Fruit fly (Drosophila melanogaster): Measurements from ENCODE around the gene Yp3.

Yp3 gene

dm6 chrX:13805554-13805953 lies 46.2 kb downstream of the Yp3 start (continued):
- TF ChIP-seq CoRest (tag; optimal IDR thresholded peaks at IDR 0.05) (peak; percentile 46), ap (GFP tag; IDR thresholded peaks at IDR 0.05) (no peak), Rx (GFP tag; IDR thresholded peaks at IDR 0.05) (no peak), chm (GFP tag; IDR thresholded peaks at IDR 0.05) (no peak), Side (GFP tag; optimal IDR thresholded peaks at IDR 0.05) (no peak), sqz (GFP tag; optimal IDR thresholded peaks at IDR 0.05) (no peak), p53 (GFP tag; optimal IDR thresholded peaks at IDR 0.05) (peak; percentile 25), CG32532 (GFP tag; IDR thresholded peaks at IDR 0.05) (no peak), CHES-1-like (GFP tag; optimal IDR thresholded peaks at IDR 0.05) (no peak), CG7987 (GFP tag; optimal IDR thresholded peaks at IDR 0.05) (no peak), Aef1 (GFP tag; IDR thresholded peaks at IDR 0.05) (no peak), Elba2 (GFP tag; optimal IDR thresholded peaks at IDR 0.05) (no peak), Camta (GFP tag; optimal IDR thresholded peaks at IDR 0.05) (no peak), bbx (GFP tag; IDR thresholded peaks at IDR 0.05; ENCODE audit: partially characterized antibody) (no peak), CG18262 (tag; optimal IDR thresholded peaks at IDR 0.05) (no peak), lov (optimal IDR thresholded peaks at IDR 0.05) (no peak), lov (GFP tag; IDR thresholded peaks at IDR 0.05) (no peak), CG31388 (GFP tag; optimal IDR thresholded peaks at IDR 0.05) (no peak), CG7963 (GFP tag; IDR thresholded peaks at IDR 0.05; ENCODE audit: partially characterized antibody) (no peak), CG34224 (GFP tag; IDR thresholded peaks at IDR 0.05; ENCODE audit: partially characterized antibody) (no peak)
